Worm (Caenorhabditis elegans) whole organism, L4 larva: ENCODE data around the gene cdh-9.

Experiments used
- ZK546.5 ChIP-seq, 2 experiments: sonication (generic microtip); optimal IDR thresholded peaks; 2 replicates each; lab custom pipeline; 2017; ENCODE audit warnings: missing biosample characterization in 2 of 2, missing genetic modification characterization in 2 of 2
- ctbp-1 ChIP-seq: fragments of 200-800 bp; sonication (Bioruptor generic); IDR thresholded peaks from 2 replicates; pipeline ENCODE4 v1.3.6; 2022; ENCODE audit warnings: missing genetic modification reagents, missing genetic modification characterization, missing compliant biosample characterization
- egl-27 ChIP-seq: sonication (generic microtip); optimal IDR thresholded peaks from 3 replicates; lab custom pipeline; 2017; ENCODE audit warnings: missing biosample characterization, missing genetic modification reagents, missing genetic modification characterization
- fos-1 ChIP-seq: fragments of 150-350 bp; optimal IDR thresholded peaks from 2 replicates; lab custom pipeline; 2014; ENCODE audit warnings: missing biosample characterization, missing genetic modification characterization
- mdl-1 ChIP-seq, 2 experiments: fragments of 150-350 bp in 1 of 2; sonication (generic microtip) in 1 of 2; optimal IDR thresholded peaks; 2 replicates each; lab custom pipeline; 2014 to 2017; ENCODE audit warnings: missing biosample characterization in 2 of 2, missing genetic modification characterization in 2 of 2
- unc-39 ChIP-seq: sonication (generic microtip); optimal IDR thresholded peaks from 2 replicates; lab custom pipeline; 2017; ENCODE audit warnings: missing biosample characterization, missing genetic modification characterization
- zag-1 ChIP-seq: fragments of 150-350 bp; optimal IDR thresholded peaks from 2 replicates; lab custom pipeline; 2014; ENCODE audit warnings: missing biosample characterization, missing genetic modification characterization

- TF ChIP-seq zag-1 (tag; lab: Kevin White, UChicago) (no peak), fos-1 (tag; lab: Kevin White, UChicago) (no peak), ctbp-1 (no peak), egl-27 (tag; lab: Kevin White, UChicago) (no peak), ZK546.5 (tag; optimal IDR thresholded peaks at IDR 0.05; lab: Kevin White, UChicago) (no peak), unc-39 (no peak), mdl-1 (tag; optimal IDR thresholded peaks at IDR 0.05; lab: Kevin White, UChicago) (no peak)
These were observed 34.7 kb downstream of the cdh-9 start for ce11 chrX:16629773-16630172.
